Fruit fly (Drosophila melanogaster) whole organism, pupa: ENCODE results near the gene Trissin.

Experiments
- CG10348 ChIP-seq: fragments of 200-800 bp; sonication (Bioruptor generic); IDR thresholded peaks from 2 replicates; pipeline ENCODE4 v1.3.6; 2022; ENCODE audit warnings: missing biosample characterization, missing genetic modification characterization
- CG12605 ChIP-seq: fragments of 200-800 bp; sonication (Bioruptor generic); IDR thresholded peaks from 2 replicates; pipeline ENCODE4 v1.3.6; 2022; ENCODE audit warnings: missing biosample characterization, missing genetic modification characterization
- CG13204 ChIP-seq: fragments of 200-800 bp; sonication (Bioruptor generic); optimal IDR thresholded peaks from 2 replicates; lab custom pipeline; 2018; ENCODE audit warnings: missing biosample characterization, mild to moderate bottlenecking, missing genetic modification characterization, moderate library complexity
- CG14655 ChIP-seq: fragments of 200-800 bp; sonication (Bioruptor generic); optimal IDR thresholded peaks from 3 replicates; lab custom pipeline; 2017; ENCODE audit warnings: mild to moderate bottlenecking, missing biosample characterization, missing genetic modification reagents, missing genetic modification characterization
- CG15710 ChIP-seq: fragments of 200-800 bp; sonication (Bioruptor generic); optimal IDR thresholded peaks from 2 replicates; lab custom pipeline; 2018; ENCODE audit warnings: missing biosample characterization, mild to moderate bottlenecking, missing genetic modification characterization, moderate library complexity
- CG17806 ChIP-seq: fragments of 200-800 bp; sonication (Bioruptor generic); optimal IDR thresholded peaks from 2 replicates; lab custom pipeline; 2018; ENCODE audit warnings: missing biosample characterization, mild to moderate bottlenecking, missing genetic modification characterization, moderate library complexity
- CG32121 ChIP-seq: fragments of 200-800 bp; sonication (Bioruptor generic); IDR thresholded peaks from 2 replicates; pipeline ENCODE4 v1.3.6; 2022; ENCODE audit warnings: missing biosample characterization, missing genetic modification characterization
- CG34367 ChIP-seq: fragments of 200-800 bp; sonication (Bioruptor generic); optimal IDR thresholded peaks from 2 replicates; lab custom pipeline; 2018; ENCODE audit warnings: missing biosample characterization, mild to moderate bottlenecking, missing genetic modification characterization
- CG4496 ChIP-seq: fragments of 200-800 bp; sonication (Bioruptor generic); IDR thresholded peaks from 3 replicates; pipeline ENCODE4 v1.3.6; 2022; ENCODE audit warnings: missing biosample characterization, missing genetic modification characterization
- CG8159 ChIP-seq: fragments of 200-800 bp; sonication (Bioruptor generic); optimal IDR thresholded peaks from 3 replicates; lab custom pipeline; 2018; ENCODE audit warnings: missing biosample characterization, mild to moderate bottlenecking, missing genetic modification characterization, moderate library complexity
- CG8301 ChIP-seq: fragments of 200-800 bp; sonication (Bioruptor generic); optimal IDR thresholded peaks from 2 replicates; lab custom pipeline; 2018; ENCODE audit warnings: missing biosample characterization, mild to moderate bottlenecking, missing genetic modification characterization
- CG9948 ChIP-seq: fragments of 200-800 bp; sonication (Bioruptor generic); optimal IDR thresholded peaks from 2 replicates; lab custom pipeline; 2018; ENCODE audit warnings: missing biosample characterization, mild to moderate bottlenecking, missing genetic modification characterization, moderate library complexity
- D1 ChIP-seq: fragments of 200-800 bp; sonication (Bioruptor generic); optimal IDR thresholded peaks from 2 replicates; lab custom pipeline; 2018; ENCODE audit warnings: missing biosample characterization, mild to moderate bottlenecking, missing genetic modification characterization, moderate library complexity
- EcR ChIP-seq: fragments of 200-800 bp; sonication (Bioruptor generic); optimal IDR thresholded peaks from 3 replicates; lab custom pipeline; 2019; ENCODE audit warnings: missing biosample characterization, missing genetic modification characterization, mild to moderate bottlenecking, moderate library complexity, missing genetic modification reagents
- Pif1A ChIP-seq: fragments of 200-800 bp; sonication (Bioruptor generic); optimal IDR thresholded peaks from 3 replicates; lab custom pipeline; 2016; ENCODE audit warnings: missing biosample characterization, missing genetic modification characterization
- Pif1B ChIP-seq: fragments of 200-800 bp; sonication (Bioruptor generic); optimal IDR thresholded peaks from 3 replicates; lab custom pipeline; 2016; ENCODE audit warnings: missing biosample characterization, missing genetic modification characterization
- Snoo ChIP-seq: fragments of 200-800 bp; sonication (Bioruptor generic); optimal IDR thresholded peaks from 3 replicates; lab custom pipeline; 2017; ENCODE audit warnings: missing biosample characterization, mild to moderate bottlenecking, missing genetic modification characterization, inconsistent platforms
- fd96Ca ChIP-seq: fragments of 200-800 bp; sonication (Bioruptor generic); IDR thresholded peaks from 3 replicates; pipeline ENCODE4 v1.3.6; 2022; ENCODE audit warnings: missing biosample characterization, missing genetic modification characterization
- gl ChIP-seq: fragments of 200-800 bp; sonication (Bioruptor generic); optimal IDR thresholded peaks from 2 replicates; lab custom pipeline; 2018; ENCODE audit warnings: missing biosample characterization, mild to moderate bottlenecking, missing genetic modification characterization
- rn ChIP-seq: fragments of 200-800 bp; sonication (Bioruptor generic); IDR thresholded peaks from 2 replicates; pipeline ENCODE4 v1.3.6; 2022; ENCODE audit warnings: missing biosample characterization, missing genetic modification characterization

The Trissin gene

dm6 chr3R:15436799-15437198, 48.4 kb downstream of the Trissin start:
- TF ChIP-seq D1 (tag; lab: Kevin White, UChicago): no peak
- no peak for TF ChIP-seq CG8159 (tag; lab: Kevin White, UChicago)
- TF ChIP-seq CG17806: no peak
- no peak for TF ChIP-seq CG34367 (tag; lab: Kevin White, UChicago)
- no peak for TF ChIP-seq CG4496
- TF ChIP-seq fd96Ca: no peak
- TF ChIP-seq Pif1B (GFP tag; lab: Kevin White, UChicago): no peak
- no peak for TF ChIP-seq EcR (GFP tag; lab: Kevin White, UChicago)
- no peak for TF ChIP-seq gl (tag; lab: Kevin White, UChicago)
- no peak for TF ChIP-seq CG14655 (GFP tag; lab: Kevin White, UChicago)
- TF ChIP-seq CG12605 (GFP tag; lab: Robert Waterston, UW): no peak
- TF ChIP-seq CG13204 (GFP tag; lab: Kevin White, UChicago): no peak
- TF ChIP-seq CG15710 (tag; lab: Kevin White, UChicago): no peak
- TF ChIP-seq rn (GFP tag; lab: Robert Waterston, UW): no peak
- no peak for TF ChIP-seq CG32121 (GFP tag; lab: Robert Waterston, UW)
- TF ChIP-seq CG10348 (GFP tag; lab: Robert Waterston, UW): no peak
- TF ChIP-seq CG8301 (tag; lab: Kevin White, UChicago): no peak
- TF ChIP-seq CG9948 (tag; lab: Kevin White, UChicago): no peak
- no peak for TF ChIP-seq Snoo (tag; lab: Kevin White, UChicago)
- TF ChIP-seq Pif1A: no peak
